Fruit fly (Drosophila melanogaster) whole organism, embryonic: ENCODE results near the gene CG45676.

ENCODE experiments used
- ATbp ChIP-seq: fragments of 200-800 bp; sonication (Bioruptor generic); optimal IDR thresholded peaks from 2 replicates; lab custom pipeline; 2017; ENCODE audit warnings: missing biosample characterization, mild to moderate bottlenecking, missing genetic modification characterization, missing genetic modification reagents
- CG10543 ChIP-seq: fragments of 200-800 bp; sonication (Bioruptor generic); optimal IDR thresholded peaks from 3 replicates; lab custom pipeline; 2017; ENCODE audit warnings: missing biosample characterization, mild to moderate bottlenecking, missing genetic modification characterization, moderate library complexity
- CG11504 ChIP-seq: fragments of 200-800 bp; sonication (Bioruptor generic); optimal IDR thresholded peaks from 3 replicates; lab custom pipeline; 2019; ENCODE audit warnings: missing biosample characterization, mild to moderate bottlenecking, missing genetic modification characterization, moderate library complexity
- CG12219 ChIP-seq: fragments of 200-800 bp; sonication (Bioruptor generic); optimal IDR thresholded peaks from 3 replicates; lab custom pipeline; 2018; ENCODE audit warnings: missing biosample characterization, mild to moderate bottlenecking, missing genetic modification characterization
- CG14710 ChIP-seq: fragments of 200-800 bp; sonication (Bioruptor generic); optimal IDR thresholded peaks from 3 replicates; lab custom pipeline; 2019; ENCODE audit warnings: missing biosample characterization, mild to moderate bottlenecking, missing genetic modification characterization, moderate library complexity
- CG17361 ChIP-seq: fragments of 200-800 bp; sonication (Bioruptor generic); IDR thresholded peaks from 3 replicates; pipeline ENCODE4 v1.3.6; 2022; ENCODE audit warnings: missing biosample characterization, missing genetic modification characterization
- CG17612 ChIP-seq: fragments of 200-800 bp; sonication (Bioruptor generic); IDR thresholded peaks from 2 replicates; pipeline ENCODE4 v1.3.6; 2022; ENCODE audit warnings: missing biosample characterization, missing genetic modification characterization
- CG17829 ChIP-seq: fragments of 200-800 bp; optimal IDR thresholded peaks from 2 replicates; lab custom pipeline; 2019; ENCODE audit warnings: missing biosample characterization, mild to moderate bottlenecking, missing genetic modification characterization, moderate library complexity
- CG17912 ChIP-seq: fragments of 200-800 bp; sonication (Bioruptor generic); optimal IDR thresholded peaks from 2 replicates; lab custom pipeline; 2018; ENCODE audit warnings: missing biosample characterization, mild to moderate bottlenecking, missing genetic modification characterization
- CG18764 ChIP-seq: fragments of 200-800 bp; sonication (Bioruptor generic); optimal IDR thresholded peaks from 3 replicates; lab custom pipeline; 2016; ENCODE audit warnings: missing biosample characterization, missing genetic modification characterization
- CG2678 ChIP-seq: fragments of 200-800 bp; sonication (Bioruptor generic); optimal IDR thresholded peaks from 3 replicates; lab custom pipeline; 2019; ENCODE audit warnings: missing biosample characterization, mild to moderate bottlenecking, missing genetic modification characterization, moderate library complexity
- CG2875 ChIP-seq: fragments of 200-800 bp; sonication (Bioruptor generic); optimal IDR thresholded peaks from 2 replicates; lab custom pipeline; 2017; ENCODE audit warnings: missing biosample characterization, mild to moderate bottlenecking, missing genetic modification characterization, missing genetic modification reagents
- CG32772 ChIP-seq: fragments of 200-800 bp; sonication (Bioruptor generic); IDR thresholded peaks from 2 replicates; pipeline ENCODE4 v1.3.6; 2022; ENCODE audit warnings: missing biosample characterization, missing genetic modification characterization
- CG34376 ChIP-seq: fragments of 200-800 bp; sonication (Bioruptor generic); optimal IDR thresholded peaks from 2 replicates; lab custom pipeline; 2018; ENCODE audit warnings: missing biosample characterization, mild to moderate bottlenecking, missing genetic modification characterization
- CG3847 ChIP-seq: fragments of 200-800 bp; sonication (Bioruptor generic); IDR thresholded peaks from 2 replicates; pipeline ENCODE4 v1.3.6; 2022; ENCODE audit warnings: missing biosample characterization, missing genetic modification characterization
- CG5953 ChIP-seq: fragments of 200-800 bp; sonication (Bioruptor generic); IDR thresholded peaks from 2 replicates; pipeline ENCODE4 v1.3.6; 2022; ENCODE audit warnings: missing biosample characterization, missing genetic modification characterization
- CG6791 ChIP-seq: fragments of 200-800 bp; sonication (Bioruptor generic); IDR thresholded peaks from 3 replicates; pipeline ENCODE4 v1.3.6; 2022; ENCODE audit warnings: missing biosample characterization, missing genetic modification characterization; ENCODE audit not compliant: partially characterized antibody
- CG7372 ChIP-seq: fragments of 200-800 bp; sonication (Bioruptor generic); IDR thresholded peaks from 2 replicates; pipeline ENCODE4 v1.3.6; 2022; ENCODE audit warnings: missing biosample characterization, missing genetic modification characterization
- CG9437 ChIP-seq: fragments of 200-800 bp; sonication (Bioruptor generic); optimal IDR thresholded peaks from 2 replicates; lab custom pipeline; 2018; ENCODE audit warnings: missing biosample characterization, mild to moderate bottlenecking, missing genetic modification characterization
- CG9817 ChIP-seq: fragments of 200-800 bp; sonication (Bioruptor generic); optimal IDR thresholded peaks from 2 replicates; lab custom pipeline; 2018; ENCODE audit warnings: missing biosample characterization, mild to moderate bottlenecking, missing genetic modification characterization, moderate library complexity
- CkIIα-i1 ChIP-seq: fragments of 200-800 bp; sonication (Bioruptor generic); IDR thresholded peaks from 2 replicates; pipeline ENCODE4 v1.3.6; 2022; ENCODE audit warnings: missing biosample characterization, missing genetic modification characterization
- D ChIP-seq, 2 experiments: fragments of 200-800 bp in 1 of 2; fragments of >200 bp in 1 of 2; sonication (Bioruptor generic) in 1 of 2; optimal IDR thresholded peaks; 2 replicates in 1 of 2; 3 replicates in 1 of 2; lab custom pipeline; 2017; ENCODE audit warnings: mild to moderate bottlenecking in 1 of 2, missing biosample characterization in 1 of 2, missing genetic modification characterization in 1 of 2, missing genetic modification reagents in 1 of 2
- Doc2 ChIP-seq: fragments of 200-800 bp; sonication (Bioruptor generic); IDR thresholded peaks from 2 replicates; pipeline ENCODE4 v1.3.6; 2022; ENCODE audit warnings: missing biosample characterization, missing genetic modification characterization
- Doc3 ChIP-seq: fragments of 200-800 bp; sonication (Bioruptor generic); IDR thresholded peaks from 3 replicates; pipeline ENCODE4 v1.3.6; 2022; ENCODE audit warnings: missing biosample characterization, missing genetic modification characterization; ENCODE audit not compliant: partially characterized antibody
- Dref ChIP-seq: fragments of 200-800 bp; sonication (Bioruptor generic); IDR thresholded peaks from 2 replicates; pipeline ENCODE4 v1.3.6; 2022; ENCODE audit warnings: missing biosample characterization, missing genetic modification characterization
- E2f2 ChIP-seq: fragments of 200-800 bp; sonication (Bioruptor generic); IDR thresholded peaks from 2 replicates; pipeline ENCODE4 v1.3.6; 2022; ENCODE audit warnings: missing biosample characterization, missing genetic modification characterization
- HHEX ChIP-seq: fragments of 200-800 bp; sonication (Bioruptor generic); optimal IDR thresholded peaks from 3 replicates; lab custom pipeline; 2017; ENCODE audit warnings: missing biosample characterization, mild to moderate bottlenecking, missing genetic modification characterization, missing genetic modification reagents
- HLH54F ChIP-seq: fragments of 200-800 bp; sonication (Bioruptor generic); optimal IDR thresholded peaks from 3 replicates; lab custom pipeline; 2016; ENCODE audit warnings: missing biosample characterization, missing genetic modification characterization
- Lim3 ChIP-seq: fragments of 200-800 bp; sonication (Bioruptor generic); IDR thresholded peaks from 2 replicates; pipeline ENCODE4 v1.3.6; 2022; ENCODE audit warnings: missing biosample characterization, missing genetic modification characterization
- NK7.1 ChIP-seq: fragments of 200-800 bp; sonication (Bioruptor generic); optimal IDR thresholded peaks from 3 replicates; lab custom pipeline; 2016; ENCODE audit warnings: missing biosample characterization, missing genetic modification characterization
- Neu2 ChIP-seq: fragments of 200-800 bp; sonication (Bioruptor generic); optimal IDR thresholded peaks from 3 replicates; lab custom pipeline; 2016; ENCODE audit warnings: missing biosample characterization, missing genetic modification characterization, borderline replicate concordance
- Opbp ChIP-seq: fragments of 200-800 bp; sonication (Bioruptor generic); IDR thresholded peaks from 3 replicates; pipeline ENCODE4 v1.3.6; 2022; ENCODE audit warnings: missing biosample characterization, missing genetic modification characterization; ENCODE audit not compliant: partially characterized antibody
- Pdp1 ChIP-seq, 2 experiments: fragments of 200-800 bp; sonication (Bioruptor generic); optimal IDR thresholded peaks; 3 replicates each; lab custom pipeline; 2016; ENCODE audit warnings: missing biosample characterization in 2 of 2, missing genetic modification characterization in 2 of 2, mild to moderate bottlenecking in 1 of 2, moderate library complexity in 1 of 2
- Ravus ChIP-seq: fragments of 200-800 bp; sonication (Bioruptor generic); IDR thresholded peaks from 2 replicates; pipeline ENCODE4 v1.3.6; 2022; ENCODE audit warnings: missing biosample characterization, missing genetic modification characterization
- Scr ChIP-seq: fragments of 200-800 bp; sonication (Bioruptor generic); IDR thresholded peaks from 2 replicates; pipeline ENCODE4 v1.3.6; 2022; ENCODE audit warnings: missing biosample characterization, missing genetic modification characterization; ENCODE audit not compliant: partially characterized antibody
- bbx ChIP-seq: fragments of 200-800 bp; sonication (Bioruptor generic); IDR thresholded peaks from 2 replicates; pipeline ENCODE4 v1.3.6; 2022; ENCODE audit warnings: missing biosample characterization, missing genetic modification characterization; ENCODE audit not compliant: partially characterized antibody
- bsh ChIP-seq, 2 experiments: fragments of 200-800 bp; sonication (Bioruptor generic); optimal IDR thresholded peaks; 2 replicates each; lab custom pipeline; 2017 to 2018; ENCODE audit warnings: mild to moderate bottlenecking in 2 of 2, missing biosample characterization in 2 of 2, missing genetic modification characterization in 2 of 2, moderate library complexity in 1 of 2
- cg ChIP-seq: fragments of 200-800 bp; sonication (Bioruptor generic); optimal IDR thresholded peaks from 3 replicates; lab custom pipeline; 2019; ENCODE audit warnings: missing biosample characterization, mild to moderate bottlenecking, missing genetic modification characterization, moderate library complexity
- jumu ChIP-seq: fragments of 200-800 bp; sonication (Bioruptor generic); optimal IDR thresholded peaks from 3 replicates; lab custom pipeline; 2016; ENCODE audit warnings: missing biosample characterization, missing genetic modification characterization
- kni ChIP-seq: fragments of 200-800 bp; sonication (Bioruptor generic); optimal IDR thresholded peaks from 3 replicates; lab custom pipeline; 2017; ENCODE audit warnings: mild to moderate bottlenecking, missing biosample characterization, missing genetic modification reagents, missing genetic modification characterization
- lbe ChIP-seq: fragments of 200-800 bp; sonication (Bioruptor generic); optimal IDR thresholded peaks from 2 replicates; lab custom pipeline; 2016; ENCODE audit warnings: missing biosample characterization, mild to moderate bottlenecking, missing genetic modification characterization
- lmd ChIP-seq: fragments of 200-800 bp; sonication (Bioruptor generic); IDR thresholded peaks from 2 replicates; pipeline ENCODE4 v1.3.6; 2022; ENCODE audit warnings: missing biosample characterization, missing genetic modification characterization
- nerfin-2 ChIP-seq: fragments of 200-800 bp; sonication (Bioruptor generic); IDR thresholded peaks from 2 replicates; pipeline ENCODE4 v1.3.6; 2022; ENCODE audit warnings: missing biosample characterization, missing genetic modification characterization; ENCODE audit not compliant: partially characterized antibody
- otp ChIP-seq: fragments of 200-800 bp; sonication (Bioruptor generic); IDR thresholded peaks from 3 replicates; pipeline ENCODE4, ENCODE4 v1.3.6; 2022; ENCODE audit warnings: missing biosample characterization, missing genetic modification characterization
- pzg ChIP-seq: fragments of 200-800 bp; sonication (Bioruptor generic); optimal IDR thresholded peaks from 3 replicates; lab custom pipeline; 2018; ENCODE audit warnings: missing biosample characterization, mild to moderate bottlenecking, missing genetic modification characterization, moderate library complexity
- sim ChIP-seq: fragments of 200-800 bp; sonication (Bioruptor generic); IDR thresholded peaks from 2 replicates; pipeline ENCODE4 v1.3.6; 2022; ENCODE audit warnings: missing biosample characterization, missing genetic modification characterization
- sna ChIP-seq: fragments of 200-800 bp; sonication (Bioruptor generic); IDR thresholded peaks from 2 replicates; pipeline ENCODE4 v1.3.6; 2022; ENCODE audit warnings: missing biosample characterization, missing genetic modification characterization; ENCODE audit not compliant: partially characterized antibody
- ttk ChIP-seq: fragments of 200-800 bp; sonication (Bioruptor generic); IDR thresholded peaks from 2 replicates; pipeline ENCODE4 v2.1.2; 2022; ENCODE audit warnings: missing biosample characterization, missing genetic modification characterization
- vnd ChIP-seq: fragments of 200-800 bp; sonication (Bioruptor generic); IDR thresholded peaks from 3 replicates; pipeline ENCODE4 v1.3.6; 2022; ENCODE audit warnings: missing biosample characterization, missing genetic modification characterization; ENCODE audit not compliant: partially characterized antibody

The CG45676 gene

DNA sequence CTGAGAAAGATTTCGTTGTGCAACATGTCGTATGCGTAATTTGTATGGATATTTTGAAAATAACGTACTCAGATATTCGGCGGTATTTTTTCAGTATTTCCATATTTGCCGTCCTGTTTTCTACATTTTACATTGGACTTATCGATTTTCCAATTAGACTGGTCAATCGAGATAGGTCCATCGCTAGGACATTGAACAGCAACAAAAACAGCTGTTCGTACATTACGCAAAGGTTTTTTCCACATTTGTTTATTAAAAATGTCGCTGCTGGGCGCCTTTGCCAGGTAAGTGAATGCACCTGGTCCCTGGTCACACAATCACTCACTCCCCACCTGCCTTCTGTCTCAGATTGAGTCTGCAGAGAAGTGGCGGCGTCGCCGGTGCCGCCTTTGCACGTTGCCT, 11.0 kb upstream of the CG45676 start, which contains the start of gene mRpL40 (continued):
- TF ChIP-seq CG14710 (tag; lab: Kevin White, UChicago) (peak; percentile 19), pzg (GFP tag; lab: Kevin White, UChicago) (peak; percentile 66), CG17912 (GFP tag; lab: Kevin White, UChicago) (no peak), ttk (no peak), Pdp1 (GFP tag; optimal IDR thresholded peaks at IDR 0.05; lab: Kevin White, UChicago) (peak in 1 of 2 experiments; percentile 98), Scr (peak; percentile 46), Doc2 (no peak), lbe (GFP tag; lab: Kevin White, UChicago) (no peak), sna (GFP tag; lab: Robert Waterston, UW) (peak; percentile 42; the same call in 1 of the 2 replicates), E2f2 (peak; percentile 77), Lim3 (GFP tag; lab: Robert Waterston, UW) (no peak), D (optimal IDR thresholded peaks at IDR 0.05; lab: Kevin White, UChicago) (no peak), D (GFP tag; optimal IDR thresholded peaks at IDR 0.05; lab: Kevin White, UChicago) (no peak), CG2875 (GFP tag; lab: Kevin White, UChicago) (no peak), lmd (GFP tag; lab: Robert Waterston, UW) (no peak), NK7.1 (GFP tag; lab: Kevin White, UChicago) (no peak), CG32772 (GFP tag; lab: Robert Waterston, UW) (no peak), CG11504 (tag; lab: Kevin White, UChicago) (no peak), CG6791 (GFP tag; lab: Robert Waterston, UW) (peak; percentile 52), CG17361 (GFP tag; lab: Robert Waterston, UW) (no peak), CG9437 (GFP tag; lab: Kevin White, UChicago) (no peak), CG34376 (GFP tag; lab: Kevin White, UChicago) (no peak), CG12219 (no peak), Dref (GFP tag; lab: Robert Waterston, UW) (peak; percentile 78), Neu2 (GFP tag; lab: Kevin White, UChicago) (no peak), bbx (GFP tag; lab: Robert Waterston, UW) (peak; percentile 42; the same call in 1 of the 2 replicates), vnd (GFP tag; lab: Robert Waterston, UW) (0 out of 3 replicates have a peak, but pooled peaks have one; percentile 14), CG9817 (tag; lab: Kevin White, UChicago) (no peak), HLH54F (GFP tag; lab: Kevin White, UChicago) (no peak), sim (no peak), CG17612 (GFP tag; lab: Robert Waterston, UW) (no peak), nerfin-2 (GFP tag; lab: Robert Waterston, UW) (0 out of 2 replicates have a peak, but pooled peaks have one; percentile 17), CG10543 (no peak), otp (no peak), CkIIα-i1 (GFP tag; lab: Robert Waterston, UW) (no peak), CG2678 (tag; lab: Kevin White, UChicago) (no peak), CG17829 (tag; lab: Kevin White, UChicago) (peak; percentile 0), CG5953 (no peak), CG18764 (GFP tag; lab: Kevin White, UChicago) (no peak), CG3847 (GFP tag; lab: Robert Waterston, UW) (no peak), Opbp (GFP tag; lab: Robert Waterston, UW) (peak; percentile 32; the same call in 1 of the 3 replicates), Doc3 (GFP tag; lab: Robert Waterston, UW) (peak; percentile 57; the same call in 1 of the 3 replicates), bsh (GFP tag; optimal IDR thresholded peaks at IDR 0.05; lab: Kevin White, UChicago) (no peak), jumu (no peak), kni (GFP tag; lab: Kevin White, UChicago) (no peak), HHEX (GFP tag; lab: Kevin White, UChicago) (no peak), cg (GFP tag; lab: Kevin White, UChicago) (no peak), CG7372 (GFP tag; lab: Robert Waterston, UW) (peak; percentile 86), ATbp (no peak), Ravus (GFP tag; lab: Robert Waterston, UW) (no peak)
